Worm (Caenorhabditis elegans): ENCODE measurements around the gene ZK673.6.
A peak's percentile ranks its signal among the peaks of the same experiment; 100 is the strongest.
"Not testable (repeated sequence)": the region's sequence is repeated elsewhere in the genome, so short reads cannot be mapped to it uniquely, and the experiment has no call there.

The ZK673.6 gene

DNA sequence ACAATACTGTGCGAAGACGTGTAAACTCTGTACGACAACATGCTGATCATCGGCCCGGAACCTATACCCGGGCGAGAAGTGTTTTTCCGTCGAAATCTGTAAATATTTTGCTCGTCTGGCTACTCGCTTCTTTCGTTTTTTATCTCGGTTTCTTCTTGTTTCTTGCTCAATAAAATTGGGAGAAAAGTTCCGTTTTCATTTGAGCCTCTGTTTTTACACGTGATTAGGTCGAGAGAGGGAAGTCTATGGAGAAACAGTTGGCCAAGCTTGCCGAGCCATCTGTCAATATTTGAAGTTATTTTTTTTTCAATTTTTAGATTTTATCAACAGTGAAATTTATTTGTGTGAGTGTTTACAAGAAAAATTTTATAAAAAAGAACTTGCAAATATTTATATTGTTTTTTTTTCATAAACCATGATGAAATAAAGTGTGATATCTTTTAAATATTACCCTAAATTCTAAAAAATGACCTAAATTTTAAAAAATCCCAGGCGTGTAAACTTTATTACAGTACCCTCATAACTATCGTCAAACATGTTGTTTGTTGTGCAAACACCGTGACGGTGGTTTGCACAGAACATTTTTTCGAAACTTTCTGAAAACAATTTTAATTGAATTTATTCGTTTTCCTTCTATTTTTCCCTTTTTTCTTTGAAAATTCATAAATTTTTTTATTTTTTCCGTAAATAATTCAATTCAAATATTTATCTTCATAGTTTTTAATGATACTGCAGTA is 19.0 kb downstream of the ZK673.6 start:
- TF ChIP-seq pat-9 (tag; optimal IDR thresholded peaks at IDR 0.05) (no peak), pag-3 (tag; optimal IDR thresholded peaks at IDR 0.05; ENCODE audit: borderline replicate concordance) (no peak), C38D4.7 (GFP tag; optimal IDR thresholded peaks at IDR 0.05) (no peak), unc-86 (tag; optimal IDR thresholded peaks at IDR 0.05) (no peak), ceh-14 (tag; optimal IDR thresholded peaks at IDR 0.05) (no peak), tbx-7 (tag; optimal IDR thresholded peaks at IDR 0.05) (no peak), ceh-2 (tag; optimal IDR thresholded peaks at IDR 0.05) (no peak), fkh-10 (GFP tag; optimal IDR thresholded peaks at IDR 0.05) (no peak), tbx-2 (tag; optimal IDR thresholded peaks at IDR 0.05) (no peak), ceh-19 (GFP tag; optimal IDR thresholded peaks at IDR 0.05) (no peak), ahr-1 (tag; optimal IDR thresholded peaks at IDR 0.05) (no peak)

DNA sequence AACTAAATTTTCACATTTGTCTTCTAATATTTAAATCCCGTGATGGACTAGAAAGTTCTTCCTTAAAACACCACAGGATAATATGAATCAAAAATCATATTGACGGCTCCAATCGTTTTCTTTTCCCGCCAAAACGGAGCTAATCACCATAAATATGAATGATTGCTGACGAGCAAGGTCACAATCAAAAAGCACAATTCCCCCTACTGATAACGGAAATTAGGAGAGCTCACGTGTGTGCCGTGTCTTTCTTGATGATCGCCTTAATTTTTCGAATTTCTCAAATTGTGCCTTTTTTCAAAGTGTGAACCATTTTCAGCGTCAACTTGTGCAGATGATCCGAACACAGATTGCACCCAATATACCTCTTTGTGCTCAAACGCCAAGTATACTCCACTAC is 20.2 kb downstream of the ZK673.6 start:
- peak; percentile 72 for TF ChIP-seq elt-2 (tag; optimal IDR thresholded peaks at IDR 0.05)
- TF ChIP-seq ceh-31 (tag; optimal IDR thresholded peaks at IDR 0.05) = no peak
- TF ChIP-seq hlh-13 (GFP tag; optimal IDR thresholded peaks at IDR 0.05) = no peak
- no peak for TF ChIP-seq fax-1 (tag; optimal IDR thresholded peaks at IDR 0.05)

DNA sequence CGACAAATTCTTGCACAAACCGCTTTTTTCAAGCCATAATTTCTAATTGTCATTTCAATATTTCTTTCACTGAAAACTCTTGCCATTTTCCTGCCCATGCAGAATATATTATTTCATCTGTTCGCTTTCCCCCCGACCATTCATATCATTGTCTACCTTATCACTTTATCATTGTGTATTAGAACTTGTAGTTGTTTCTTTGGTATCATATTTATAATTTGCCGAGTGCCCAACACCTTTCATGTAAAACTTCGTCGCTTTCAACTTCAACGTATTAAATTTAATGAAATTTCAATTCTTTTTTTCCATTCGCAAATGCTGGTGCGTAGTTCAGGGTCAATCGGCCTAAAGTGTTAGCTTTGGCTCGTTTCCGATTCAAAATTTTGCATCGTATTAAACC is 21.3 kb downstream of the ZK673.6 start, which contains the start of gene ZK673.1:
ZK673.1 (plus strand) TSS at position 301 of the 400 bp plus-strand sequence.
- not testable (repeated sequence) for TF ChIP-seq hlh-30 (tag; optimal IDR thresholded peaks at IDR 0.05; ENCODE audit: insufficient read depth); hlh-6 (tag; optimal IDR thresholded peaks at IDR 0.05); ceh-19 (GFP tag; optimal IDR thresholded peaks at IDR 0.05)

DNA sequence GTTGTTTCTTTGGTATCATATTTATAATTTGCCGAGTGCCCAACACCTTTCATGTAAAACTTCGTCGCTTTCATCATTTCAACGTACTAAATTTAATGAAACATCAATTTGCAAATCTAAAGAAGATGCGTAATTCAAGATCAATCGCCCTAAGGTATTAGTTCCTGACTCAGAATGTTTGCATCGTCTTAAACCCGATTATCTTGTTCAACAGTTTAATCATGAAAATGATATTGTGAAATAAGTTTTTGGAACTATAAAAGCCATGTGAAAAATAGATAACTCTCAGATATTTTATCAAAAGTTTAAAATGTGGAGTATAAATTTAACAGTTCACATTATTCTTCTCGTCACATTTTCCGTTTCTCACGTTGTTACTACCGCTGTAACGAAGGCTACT is 24.2 kb downstream of the ZK673.6 start, which contains the start of gene E04D5.4:
E04D5.4 (plus strand) TSS at position 301 of the 400 bp plus-strand sequence.
- TF ChIP-seq tbx-7 (tag; optimal IDR thresholded peaks at IDR 0.05) (no peak), Y22D7AL.16 (tag; optimal IDR thresholded peaks at IDR 0.05) (no peak), syd-9 (tag; optimal IDR thresholded peaks at IDR 0.05) (no peak), pros-1 (tag; optimal IDR thresholded peaks at IDR 0.05) (no peak), fkh-6 (tag; optimal IDR thresholded peaks at IDR 0.05) (no peak), pag-3 (tag; optimal IDR thresholded peaks at IDR 0.05; ENCODE audit: borderline replicate concordance) (no peak), hlh-15 (tag; optimal IDR thresholded peaks at IDR 0.05) (no peak), ztf-16 (tag; optimal IDR thresholded peaks at IDR 0.05) (no peak), elt-4 (tag; optimal IDR thresholded peaks at IDR 0.05) (no peak), odd-2 (tag; optimal IDR thresholded peaks at IDR 0.05) (no peak), lin-11 (tag; optimal IDR thresholded peaks at IDR 0.05) (no peak), gmeb-2 (tag; optimal IDR thresholded peaks at IDR 0.05) (no peak), pha-2 (tag; optimal IDR thresholded peaks at IDR 0.05) (no peak), hlh-30 (tag; optimal IDR thresholded peaks at IDR 0.05; ENCODE audit: insufficient read depth) (no peak), madf-2 (tag; optimal IDR thresholded peaks at IDR 0.05) (no peak), ceh-31 (tag; optimal IDR thresholded peaks at IDR 0.05) (no peak), unc-3 (GFP tag; conservative IDR thresholded peaks at IDR 0.05) (no peak), unc-3 (tag; optimal IDR thresholded peaks at IDR 0.05) (no peak)

DNA sequence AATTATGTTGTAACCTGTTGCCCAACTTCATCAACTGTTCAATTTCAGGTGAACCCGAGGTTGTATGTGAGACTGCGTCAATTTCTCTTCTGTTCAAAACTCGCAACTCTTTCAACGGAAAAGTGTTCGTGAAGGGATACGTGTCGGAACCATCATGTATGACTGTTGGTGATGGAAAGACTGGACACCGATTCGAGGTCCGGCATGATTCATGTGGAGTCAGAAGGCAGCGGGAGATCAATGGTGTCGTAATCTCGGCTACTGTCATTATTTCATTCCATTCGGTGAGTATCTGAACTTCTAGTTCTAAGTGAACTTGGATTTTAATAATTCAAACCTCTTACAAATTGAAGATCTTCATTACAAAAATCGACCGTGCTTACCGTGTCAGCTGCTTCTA is 26.3 kb downstream of the ZK673.6 start:
- TF ChIP-seq lin-11 (tag; optimal IDR thresholded peaks at IDR 0.05) = no peak
- no peak for TF ChIP-seq ztf-16 (tag; optimal IDR thresholded peaks at IDR 0.05)
- TF ChIP-seq sdc-2 (tag; optimal IDR thresholded peaks at IDR 0.05) = no peak
- no peak for TF ChIP-seq unc-86 (tag; optimal IDR thresholded peaks at IDR 0.05)
- no peak for TF ChIP-seq hlh-13 (GFP tag; optimal IDR thresholded peaks at IDR 0.05)
- TF ChIP-seq hlh-6 (tag; optimal IDR thresholded peaks at IDR 0.05) = no peak
- no peak for TF ChIP-seq tbx-7 (tag; optimal IDR thresholded peaks at IDR 0.05)
- no peak for TF ChIP-seq pha-2 (tag; optimal IDR thresholded peaks at IDR 0.05)
- no peak for TF ChIP-seq mec-3 (tag; optimal IDR thresholded peaks at IDR 0.05; ENCODE audit: borderline replicate concordance)
- no peak for TF ChIP-seq unc-3 (GFP tag; conservative IDR thresholded peaks at IDR 0.05)
- TF ChIP-seq unc-3 (tag; optimal IDR thresholded peaks at IDR 0.05) = no peak
- no peak for TF ChIP-seq pha-4 (tag; optimal IDR thresholded peaks at IDR 0.05)
- TF ChIP-seq lim-6 (tag; optimal IDR thresholded peaks at IDR 0.05) = no peak
- no peak for TF ChIP-seq gmeb-2 (tag; optimal IDR thresholded peaks at IDR 0.05)
- TF ChIP-seq C38D4.7 (GFP tag; optimal IDR thresholded peaks at IDR 0.05) = no peak
- TF ChIP-seq unc-55 (GFP tag; optimal IDR thresholded peaks at IDR 0.05) = no peak

All from whole organism, late embryonic.